Worm (Caenorhabditis elegans) whole organism, late embryonic: ENCODE data around the gene C10G8.3.

Experiments used
- C38D4.7 ChIP-seq: fragments of 200-800 bp; sonication (Bioruptor generic); optimal IDR thresholded peaks from 2 replicates; lab custom pipeline; 2018; ENCODE audit warnings: mild to moderate bottlenecking, missing genetic modification characterization, moderate library complexity, missing compliant biosample characterization
- F13H6.1 ChIP-seq: sonication (generic microtip); optimal IDR thresholded peaks from 2 replicates; lab custom pipeline; 2016; ENCODE audit warnings: missing genetic modification characterization, missing compliant biosample characterization
- ahr-1 ChIP-seq: sonication (generic microtip); optimal IDR thresholded peaks from 2 replicates; lab custom pipeline; 2016; ENCODE audit warnings: missing genetic modification characterization, missing compliant biosample characterization
- ama-1 ChIP-seq: fragments of 150-350 bp; optimal IDR thresholded peaks from 2 replicates; lab custom pipeline; 2014
- ceh-14 ChIP-seq: sonication (generic microtip); optimal IDR thresholded peaks from 2 replicates; lab custom pipeline; 2016; ENCODE audit warnings: missing genotype, missing genetic modification characterization, missing compliant biosample characterization
- ceh-22 ChIP-seq: sonication (generic microtip); optimal IDR thresholded peaks from 2 replicates; lab custom pipeline; 2017; ENCODE audit warnings: missing biosample characterization, missing genetic modification characterization
- ceh-24 ChIP-seq: sonication (generic microtip); optimal IDR thresholded peaks from 2 replicates; lab custom pipeline; 2016; ENCODE audit warnings: mild to moderate bottlenecking, missing genetic modification characterization, missing compliant biosample characterization
- ceh-31 ChIP-seq: sonication (generic microtip); optimal IDR thresholded peaks from 2 replicates; lab custom pipeline; 2016; ENCODE audit warnings: missing genetic modification characterization, missing compliant biosample characterization
- ceh-48 ChIP-seq: sonication (generic microtip); optimal IDR thresholded peaks from 2 replicates; lab custom pipeline; 2016; ENCODE audit warnings: missing genetic modification characterization, inconsistent platforms, missing compliant biosample characterization
- ceh-6 ChIP-seq: fragments of 200-800 bp; sonication (Bioruptor generic); optimal IDR thresholded peaks from 2 replicates; lab custom pipeline; 2018; ENCODE audit warnings: mild to moderate bottlenecking, missing genetic modification characterization, missing compliant biosample characterization
- che-1 ChIP-seq: sonication (generic microtip); optimal IDR thresholded peaks from 2 replicates; lab custom pipeline; 2016; ENCODE audit warnings: mild to moderate bottlenecking, missing genetic modification characterization, missing compliant biosample characterization
- dmd-4 ChIP-seq: sonication (generic microtip); optimal IDR thresholded peaks from 2 replicates; lab custom pipeline; 2016; ENCODE audit warnings: borderline replicate concordance, missing genetic modification characterization, missing compliant biosample characterization
- dve-1 ChIP-seq: sonication (generic microtip); optimal IDR thresholded peaks from 2 replicates; lab custom pipeline; 2017; ENCODE audit warnings: antibody characterized with exemption, mild to moderate bottlenecking, missing genetic modification characterization, missing compliant biosample characterization
- elt-2 ChIP-seq: sonication (generic microtip); optimal IDR thresholded peaks from 2 replicates; lab custom pipeline; 2016; ENCODE audit warnings: missing genetic modification reagents, missing genetic modification characterization, missing compliant biosample characterization
- elt-4 ChIP-seq: sonication (generic microtip); optimal IDR thresholded peaks from 2 replicates; lab custom pipeline; 2016; ENCODE audit warnings: missing genetic modification characterization, missing compliant biosample characterization
- ets-4 ChIP-seq: sonication (generic microtip); optimal IDR thresholded peaks from 2 replicates; lab custom pipeline; 2016; ENCODE audit warnings: missing genetic modification characterization, missing compliant biosample characterization
- eyg-1 ChIP-seq: sonication (generic microtip); optimal IDR thresholded peaks from 2 replicates; lab custom pipeline; 2016; ENCODE audit warnings: missing genotype, missing genetic modification characterization, missing compliant biosample characterization
- fax-1 ChIP-seq: sonication (generic microtip); optimal IDR thresholded peaks from 2 replicates; lab custom pipeline; 2016; ENCODE audit warnings: missing genotype, missing genetic modification characterization, missing compliant biosample characterization
- fkh-10 ChIP-seq: fragments of 150-350 bp; optimal IDR thresholded peaks from 2 replicates; lab custom pipeline; 2014; ENCODE audit warnings: missing biosample characterization, missing genetic modification reagents, missing genetic modification characterization
- fkh-6 ChIP-seq: sonication (generic microtip); optimal IDR thresholded peaks from 2 replicates; lab custom pipeline; 2016; ENCODE audit warnings: missing genetic modification characterization, missing compliant biosample characterization
- gmeb-2 ChIP-seq: sonication (generic microtip); optimal IDR thresholded peaks from 2 replicates; lab custom pipeline; 2016; ENCODE audit warnings: missing genetic modification characterization, inconsistent platforms, missing compliant biosample characterization
- hlh-13 ChIP-seq: fragments of 200-800 bp; sonication (Bioruptor generic); optimal IDR thresholded peaks from 2 replicates; lab custom pipeline; 2018; ENCODE audit warnings: mild to moderate bottlenecking, missing genetic modification characterization, missing compliant biosample characterization
- hlh-15 ChIP-seq: sonication (generic microtip); optimal IDR thresholded peaks from 2 replicates; lab custom pipeline; 2016; ENCODE audit warnings: missing genetic modification characterization, missing compliant biosample characterization
- hlh-30 ChIP-seq: sonication (generic microtip); optimal IDR thresholded peaks from 2 replicates; lab custom pipeline; 2017; ENCODE audit warnings: antibody characterized with exemption, missing genetic modification characterization, missing compliant biosample characterization; ENCODE audit not compliant: insufficient read depth
- hlh-6 ChIP-seq: sonication (generic microtip); optimal IDR thresholded peaks from 2 replicates; lab custom pipeline; 2016; ENCODE audit warnings: missing genotype, missing genetic modification characterization, missing compliant biosample characterization
- lim-6 ChIP-seq: sonication (generic microtip); optimal IDR thresholded peaks from 2 replicates; lab custom pipeline; 2016; ENCODE audit warnings: missing genetic modification characterization, missing compliant biosample characterization
- lin-11 ChIP-seq: fragments of 200-800 bp; sonication (Bioruptor generic); optimal IDR thresholded peaks from 2 replicates; lab custom pipeline; 2018; ENCODE audit warnings: mild to moderate bottlenecking, missing genetic modification characterization, missing compliant biosample characterization
- madf-2 ChIP-seq: sonication (generic microtip); optimal IDR thresholded peaks from 2 replicates; lab custom pipeline; 2017; ENCODE audit warnings: missing genetic modification characterization, missing compliant biosample characterization
- mec-3 ChIP-seq: sonication (generic microtip); optimal IDR thresholded peaks from 2 replicates; lab custom pipeline; 2016; ENCODE audit warnings: borderline replicate concordance, missing genetic modification characterization, missing compliant biosample characterization
- nfya-1 ChIP-seq: sonication (generic microtip); optimal IDR thresholded peaks from 2 replicates; lab custom pipeline; 2017; ENCODE audit warnings: missing genetic modification characterization, mild to moderate bottlenecking, missing compliant biosample characterization, antibody characterized with exemption, moderate library complexity
- nhr-11 ChIP-seq: fragments of 150-350 bp; optimal IDR thresholded peaks from 2 replicates; lab custom pipeline; 2014; ENCODE audit warnings: missing biosample characterization, missing genetic modification characterization
- nhr-232 ChIP-seq: sonication (generic microtip); optimal IDR thresholded peaks from 2 replicates; lab custom pipeline; 2016; ENCODE audit warnings: missing genetic modification characterization, missing compliant biosample characterization
- pag-3 ChIP-seq: sonication (generic microtip); optimal IDR thresholded peaks from 2 replicates; lab custom pipeline; 2016; ENCODE audit warnings: missing compliant biosample characterization, missing genetic modification characterization, borderline replicate concordance
- pax-1 ChIP-seq: fragments of 150-350 bp; optimal IDR thresholded peaks from 2 replicates; lab custom pipeline; 2014; ENCODE audit warnings: missing biosample characterization, missing genetic modification characterization
- pha-4 ChIP-seq: fragments of 150-350 bp; optimal IDR thresholded peaks from 2 replicates; lab custom pipeline; 2018; ENCODE audit warnings: missing biosample characterization, missing genetic modification reagents, missing genetic modification characterization
- pros-1 ChIP-seq: fragments of 150-350 bp; optimal IDR thresholded peaks from 2 replicates; lab custom pipeline; 2014; ENCODE audit warnings: missing biosample characterization, missing genetic modification reagents, missing genetic modification characterization
- rnt-1 ChIP-seq: sonication (generic microtip); optimal IDR thresholded peaks from 2 replicates; lab custom pipeline; 2016; ENCODE audit warnings: missing genetic modification characterization, missing compliant biosample characterization
- sox-4 ChIP-seq: sonication (generic microtip); optimal IDR thresholded peaks from 2 replicates; lab custom pipeline; 2017; ENCODE audit warnings: mild to moderate bottlenecking, missing genetic modification characterization, inconsistent platforms, missing compliant biosample characterization
- syd-9 ChIP-seq: sonication (generic microtip); optimal IDR thresholded peaks from 2 replicates; lab custom pipeline; 2016; ENCODE audit warnings: mild to moderate bottlenecking, missing genetic modification characterization, moderate library complexity, missing compliant biosample characterization
- tbx-7 ChIP-seq: sonication (generic microtip); optimal IDR thresholded peaks from 2 replicates; lab custom pipeline; 2016; ENCODE audit warnings: missing genotype, missing genetic modification characterization, missing compliant biosample characterization
- ttx-3 ChIP-seq: sonication (generic microtip); optimal IDR thresholded peaks from 2 replicates; lab custom pipeline; 2016; ENCODE audit warnings: missing genetic modification reagents, missing genetic modification characterization, missing compliant biosample characterization
- unc-3 ChIP-seq, 2 experiments: fragments of 200-800 bp in 1 of 2; sonication (Bioruptor generic) in 1 of 2; sonication (generic microtip) in 1 of 2; conservative IDR thresholded peaks in 1 of 2; optimal IDR thresholded peaks in 1 of 2; 2 replicates each; pipeline versions ENCODE4 v1.3.6 to Lab custom; 2016 to 2022; ENCODE audit warnings: missing compliant biosample characterization in 2 of 2, missing genetic modification characterization in 2 of 2, missing genetic modification reagents in 1 of 2
- unc-42 ChIP-seq: sonication (generic microtip); optimal IDR thresholded peaks from 2 replicates; lab custom pipeline; 2016; ENCODE audit warnings: missing genotype, missing genetic modification characterization, missing compliant biosample characterization
- unc-55 ChIP-seq: sonication (generic microtip); optimal IDR thresholded peaks from 2 replicates; lab custom pipeline; 2017; ENCODE audit warnings: missing biosample characterization, missing genetic modification reagents, missing genetic modification characterization
- unc-86 ChIP-seq: sonication (generic microtip); optimal IDR thresholded peaks from 2 replicates; lab custom pipeline; 2016; ENCODE audit warnings: missing genetic modification characterization, missing compliant biosample characterization
- zip-5 ChIP-seq: sonication (generic microtip); optimal IDR thresholded peaks from 2 replicates; lab custom pipeline; 2016; ENCODE audit warnings: missing genetic modification characterization, missing compliant biosample characterization
- ztf-16 ChIP-seq: sonication (generic microtip); optimal IDR thresholded peaks from 2 replicates; lab custom pipeline; 2017; ENCODE audit warnings: missing genetic modification characterization, missing compliant biosample characterization

Gene C10G8.3

ce11 chrV:5312453-5312852 is at the start of gene C10G8.3:
Gene C10G8.3, plus strand, starts transcription at chrV:5312753.
- no peak for TF ChIP-seq ets-4 (tag; lab: Kevin White, UChicago)
- TF ChIP-seq fkh-10 = no peak
- TF ChIP-seq elt-4 = no peak
- TF ChIP-seq mec-3 (tag; lab: Kevin White, UChicago) = no peak
- no peak for TF ChIP-seq fkh-6 (tag; lab: Kevin White, UChicago)
- no peak for TF ChIP-seq che-1 (tag; lab: Kevin White, UChicago)
- TF ChIP-seq, all 69 proteins: peak for 0

ce11 chrV:5262999-5263398 is 49.6 kb upstream of the C10G8.3 start, which contains the start of gene cest-30:
Gene cest-30, minus strand, starts transcription at chrV:5263099.
- no peak for TF ChIP-seq unc-3 (GFP tag; conservative IDR thresholded peaks at IDR 0.05; lab: Robert Waterston, UW)
- TF ChIP-seq unc-3 (tag; optimal IDR thresholded peaks at IDR 0.05; lab: Kevin White, UChicago) = no peak
- TF ChIP-seq ahr-1 (tag; lab: Kevin White, UChicago) = no peak
- TF ChIP-seq fax-1 = no peak
- TF ChIP-seq hlh-30 (tag; lab: Kevin White, UChicago) = no peak
- TF ChIP-seq gmeb-2 (tag; lab: Kevin White, UChicago) = no peak
- no peak for TF ChIP-seq zip-5
- no peak for TF ChIP-seq unc-86 (tag; lab: Kevin White, UChicago)
- TF ChIP-seq hlh-6 (tag; lab: Kevin White, UChicago) = no peak
- TF ChIP-seq pax-1 = no peak
- no peak for TF ChIP-seq ceh-22 (tag; lab: Kevin White, UChicago)
- no peak for TF ChIP-seq syd-9
- TF ChIP-seq nhr-232 (tag; lab: Kevin White, UChicago) = no peak
- TF ChIP-seq dmd-4 = no peak

- no peak for TF ChIP-seq hlh-15 (tag; lab: Kevin White, UChicago)
- no peak for TF ChIP-seq gmeb-2 (tag; lab: Kevin White, UChicago)
- no peak for TF ChIP-seq che-1 (tag; lab: Kevin White, UChicago)
- no peak for TF ChIP-seq pag-3 (tag; lab: Kevin White, UChicago)
- TF ChIP-seq ztf-16 (tag; lab: Kevin White, UChicago) = no peak
- TF ChIP-seq zip-5 = no peak
- no peak for TF ChIP-seq ceh-6 (GFP tag; lab: Kevin White, UChicago)
- TF ChIP-seq sox-4 (tag; lab: Kevin White, UChicago) = no peak
- TF ChIP-seq pax-1 = no peak
- TF ChIP-seq, all 69 proteins: peak for 0
Measured at ce11 chrV:5265581-5265980, 47.0 kb upstream of the C10G8.3 start, which contains the start of the genes srt-69 and B0238.12. Gene srt-69, minus strand, starts transcription at chrV:5265681. Gene B0238.12, plus strand, starts transcription at chrV:5265844.

ce11 chrV:5269024-5269535 is 43.5 kb upstream of the C10G8.3 start, which contains the start of gene penr-1:
Gene penr-1, plus strand, starts transcription at chrV:5269485.
- no peak for TF ChIP-seq ceh-24 (tag; lab: Kevin White, UChicago)
- TF ChIP-seq ttx-3 (tag; lab: Kevin White, UChicago) = no peak
- no peak for TF ChIP-seq elt-2
- TF ChIP-seq madf-2 (tag; lab: Kevin White, UChicago) = no peak
- no peak for TF ChIP-seq lin-11 (tag; lab: Kevin White, UChicago)
- no peak for TF ChIP-seq unc-3 (GFP tag; conservative IDR thresholded peaks at IDR 0.05; lab: Robert Waterston, UW)
- TF ChIP-seq unc-3 (tag; optimal IDR thresholded peaks at IDR 0.05; lab: Kevin White, UChicago) = no peak
- no peak for TF ChIP-seq lim-6 (tag; lab: Kevin White, UChicago)
- peak; percentile 20 for TF ChIP-seq nfya-1 (tag; lab: Kevin White, UChicago)
- no peak for TF ChIP-seq C38D4.7 (GFP tag; lab: Kevin White, UChicago)
- no peak for TF ChIP-seq hlh-13 (GFP tag; lab: Kevin White, UChicago)
- no peak for TF ChIP-seq tbx-7
- TF ChIP-seq pros-1 (tag; lab: Kevin White, UChicago) = no peak
- no peak for TF ChIP-seq pha-4 (tag; lab: Kevin White, UChicago)
- TF ChIP-seq ceh-14 (tag; lab: Kevin White, UChicago) = no peak
- TF ChIP-seq ama-1 = no peak
- TF ChIP-seq F13H6.1 (tag; lab: Kevin White, UChicago) = no peak
- peak; percentile 64 for TF ChIP-seq unc-42 (tag; lab: Kevin White, UChicago)
- no peak for TF ChIP-seq eyg-1 (tag; lab: Kevin White, UChicago)
- TF ChIP-seq ceh-48 = peak; percentile 7
- TF ChIP-seq ceh-31 (tag; lab: Kevin White, UChicago) = peak; percentile 10
- TF ChIP-seq che-1 (tag; lab: Kevin White, UChicago) = no peak
- TF ChIP-seq unc-55 = peak; percentile 22
- TF ChIP-seq nhr-11 (tag; lab: Kevin White, UChicago) = no peak
- TF ChIP-seq rnt-1 (tag; lab: Kevin White, UChicago) = no peak
- no peak for TF ChIP-seq dve-1 (tag; lab: Kevin White, UChicago)
- no peak for TF ChIP-seq hlh-15 (tag; lab: Kevin White, UChicago)
- no peak for TF ChIP-seq elt-4
